Fruit fly (Drosophila melanogaster): Measurements from ENCODE around the gene CG15034.

DNA sequence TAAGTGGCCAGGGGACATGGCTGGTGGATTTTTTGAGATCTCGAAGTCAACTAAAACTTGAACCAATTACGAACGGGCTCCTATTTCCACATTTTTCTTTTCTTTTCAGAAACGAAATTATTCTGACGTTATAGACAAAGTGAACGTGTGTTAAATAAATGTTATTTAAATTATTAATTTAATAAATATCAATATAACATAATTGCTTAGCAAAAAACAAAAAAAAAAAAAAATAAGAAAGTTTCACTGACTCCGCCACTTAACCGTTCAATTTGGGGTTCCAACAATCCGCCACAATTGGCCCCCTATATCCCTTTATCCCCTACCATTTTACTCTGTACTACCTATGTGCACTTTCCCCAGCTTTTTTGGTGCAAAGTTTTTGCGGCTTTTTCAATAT is 35.6 kb upstream of the CG15034 start, which contains the start of gene CG42781:
- TF ChIP-seq pan (optimal IDR thresholded peaks at IDR 0.05) (no peak), EcR (GFP tag; optimal IDR thresholded peaks at IDR 0.05) (no peak)
